Fruit fly (Drosophila melanogaster) whole organism, embryonic: ENCODE measurements around the gene por.

ENCODE experiments used
- B-H2 ChIP-seq: fragments of 200-800 bp; sonication (Bioruptor generic); optimal IDR thresholded peaks from 2 replicates; lab custom pipeline; 2018; ENCODE audit warnings: missing biosample characterization, mild to moderate bottlenecking, missing genetic modification characterization
- CG10431 ChIP-seq: fragments of 200-800 bp; sonication (Bioruptor generic); optimal IDR thresholded peaks from 3 replicates; lab custom pipeline; 2018; ENCODE audit warnings: missing biosample characterization, mild to moderate bottlenecking, missing genetic modification characterization
- CG10462 ChIP-seq: fragments of 200-800 bp; sonication (Bioruptor generic); optimal IDR thresholded peaks from 2 replicates; lab custom pipeline; 2016; ENCODE audit warnings: missing biosample characterization, missing genetic modification characterization
- CG14050 ChIP-seq: fragments of 200-800 bp; sonication (Bioruptor generic); IDR thresholded peaks from 3 replicates; pipeline ENCODE4 v1.3.6; 2022; ENCODE audit warnings: missing biosample characterization, missing genetic modification characterization
- CG15696 ChIP-seq: fragments of 200-800 bp; sonication (Bioruptor generic); optimal IDR thresholded peaks from 2 replicates; lab custom pipeline; 2019; ENCODE audit warnings: missing biosample characterization, mild to moderate bottlenecking, missing genetic modification characterization, moderate library complexity
- CG17186 ChIP-seq: fragments of 200-800 bp; sonication (Bioruptor generic); optimal IDR thresholded peaks from 3 replicates; lab custom pipeline; 2017; ENCODE audit warnings: missing biosample characterization, missing genetic modification reagents, missing genetic modification characterization
- CG2116 ChIP-seq: fragments of 200-800 bp; sonication (Bioruptor generic); optimal IDR thresholded peaks from 3 replicates; lab custom pipeline; 2018; ENCODE audit warnings: missing biosample characterization, mild to moderate bottlenecking, missing genetic modification characterization
- CG2712 ChIP-seq: fragments of 200-800 bp; optimal IDR thresholded peaks from 3 replicates; lab custom pipeline; 2019; ENCODE audit warnings: missing biosample characterization, mild to moderate bottlenecking, missing genetic modification characterization, moderate library complexity
- CG31441 ChIP-seq: fragments of 200-800 bp; sonication (Bioruptor generic); IDR thresholded peaks from 2 replicates; pipeline ENCODE4 v1.3.6; 2022; ENCODE audit warnings: missing biosample characterization, missing genetic modification characterization
- CG32532 ChIP-seq: fragments of 200-800 bp; sonication (Bioruptor generic); IDR thresholded peaks from 2 replicates; pipeline ENCODE4 v1.3.6; 2022; ENCODE audit warnings: missing biosample characterization, missing genetic modification characterization
- CG33213 ChIP-seq: fragments of 200-800 bp; sonication (Bioruptor generic); optimal IDR thresholded peaks from 3 replicates; lab custom pipeline; 2016; ENCODE audit warnings: missing biosample characterization, missing genetic modification characterization
- CG3407 ChIP-seq: fragments of 200-800 bp; sonication (Bioruptor generic); optimal IDR thresholded peaks from 2 replicates; lab custom pipeline; 2018; ENCODE audit warnings: missing biosample characterization, mild to moderate bottlenecking, missing genetic modification characterization
- CG34376 ChIP-seq: fragments of 200-800 bp; sonication (Bioruptor generic); optimal IDR thresholded peaks from 2 replicates; lab custom pipeline; 2018; ENCODE audit warnings: missing biosample characterization, mild to moderate bottlenecking, missing genetic modification characterization
- CG4328 ChIP-seq: fragments of 200-800 bp; sonication (Bioruptor generic); optimal IDR thresholded peaks from 3 replicates; lab custom pipeline; 2017; ENCODE audit warnings: missing biosample characterization, missing genetic modification reagents, missing genetic modification characterization
- CG5180 ChIP-seq: fragments of 200-800 bp; sonication (Bioruptor generic); optimal IDR thresholded peaks from 3 replicates; lab custom pipeline; 2017; ENCODE audit warnings: missing biosample characterization, missing genetic modification characterization, mild to moderate bottlenecking, moderate library complexity, missing genetic modification reagents
- CG6175 ChIP-seq: fragments of 200-800 bp; sonication (Bioruptor generic); IDR thresholded peaks from 3 replicates; pipeline ENCODE4 v1.3.6; 2022; ENCODE audit warnings: missing biosample characterization, missing genetic modification characterization
- CG6683 ChIP-seq: fragments of 200-800 bp; sonication (Bioruptor generic); optimal IDR thresholded peaks from 2 replicates; lab custom pipeline; 2017; ENCODE audit warnings: missing biosample characterization, mild to moderate bottlenecking, missing genetic modification characterization, missing genetic modification reagents
- CG7556 ChIP-seq: fragments of 200-800 bp; sonication (Bioruptor generic); optimal IDR thresholded peaks from 2 replicates; lab custom pipeline; 2017; ENCODE audit warnings: missing biosample characterization, mild to moderate bottlenecking, missing genetic modification characterization
- CG7928 ChIP-seq: fragments of 200-800 bp; sonication (Bioruptor generic); optimal IDR thresholded peaks from 2 replicates; lab custom pipeline; 2017; ENCODE audit warnings: missing biosample characterization, mild to moderate bottlenecking, missing genetic modification characterization
- CG8478 ChIP-seq: fragments of >200 bp; optimal IDR thresholded peaks from 2 replicates; lab custom pipeline; 2018
- Chrac-16 ChIP-seq: fragments of 200-800 bp; sonication (Bioruptor generic); optimal IDR thresholded peaks from 3 replicates; lab custom pipeline; 2016; ENCODE audit warnings: missing biosample characterization, missing genetic modification characterization
- CoRest ChIP-seq: fragments of 200-800 bp; sonication (Bioruptor generic); optimal IDR thresholded peaks from 3 replicates; lab custom pipeline; 2018; ENCODE audit warnings: missing biosample characterization, mild to moderate bottlenecking, missing genetic modification characterization, moderate library complexity
- CrebB ChIP-seq: fragments of 200-800 bp; sonication (Bioruptor generic); optimal IDR thresholded peaks from 3 replicates; lab custom pipeline; 2018; ENCODE audit warnings: missing biosample characterization, mild to moderate bottlenecking, missing genetic modification characterization
- Dek ChIP-seq: fragments of 200-800 bp; sonication (Bioruptor generic); optimal IDR thresholded peaks from 3 replicates; lab custom pipeline; 2019; ENCODE audit warnings: missing biosample characterization, mild to moderate bottlenecking, missing genetic modification characterization, moderate library complexity
- Dll ChIP-seq: fragments of 200-800 bp; sonication (Bioruptor generic); IDR thresholded peaks from 4 replicates; pipeline ENCODE4 v1.3.6; 2022; ENCODE audit warnings: missing biosample characterization, missing genetic modification characterization; ENCODE audit not compliant: partially characterized antibody
- Dref ChIP-seq: fragments of 200-800 bp; sonication (Bioruptor generic); IDR thresholded peaks from 2 replicates; pipeline ENCODE4 v1.3.6; 2022; ENCODE audit warnings: missing biosample characterization, missing genetic modification characterization
- Med ChIP-seq: fragments of 200-800 bp; sonication (Bioruptor generic); peaks from one replicate; lab custom pipeline; 2016; ENCODE audit warnings: missing biosample characterization, missing genetic modification characterization, mild to moderate bottlenecking, inconsistent platforms, moderate library complexity
- NC2α ChIP-seq: fragments of 200-800 bp; sonication (Bioruptor generic); optimal IDR thresholded peaks from 2 replicates; lab custom pipeline; 2016; ENCODE audit warnings: missing biosample characterization, missing genetic modification characterization
- Oaz ChIP-seq: fragments of 200-800 bp; sonication (Bioruptor generic); IDR thresholded peaks from 2 replicates; pipeline ENCODE4 v1.3.6; 2022; ENCODE audit warnings: missing biosample characterization, missing genetic modification characterization
- Taf1 ChIP-seq: fragments of 200-800 bp; sonication (Bioruptor generic); IDR thresholded peaks from 2 replicates; pipeline ENCODE4 v1.3.6; 2022; ENCODE audit warnings: missing biosample characterization, missing genetic modification characterization
- amos ChIP-seq: fragments of 200-800 bp; sonication (Bioruptor generic); IDR thresholded peaks from 2 replicates; pipeline ENCODE4 v1.3.6; 2022; ENCODE audit warnings: missing biosample characterization, missing genetic modification characterization; ENCODE audit not compliant: partially characterized antibody
- cad ChIP-seq: fragments of >200 bp; optimal IDR thresholded peaks from 2 replicates; lab custom pipeline; 2017; ENCODE audit warnings: missing biosample characterization, missing genetic modification characterization
- crol ChIP-seq: fragments of 200-800 bp; sonication (Bioruptor generic); IDR thresholded peaks from 2 replicates; pipeline ENCODE4 v1.3.6; 2022; ENCODE audit warnings: missing biosample characterization, missing genetic modification characterization
- crp ChIP-seq, 2 experiments: fragments of 200-800 bp; sonication (Bioruptor generic); optimal IDR thresholded peaks; 2 replicates in 1 of 2; 3 replicates in 1 of 2; lab custom pipeline; 2017; ENCODE audit warnings: missing biosample characterization in 2 of 2, missing genetic modification characterization in 2 of 2, mild to moderate bottlenecking in 1 of 2, moderate library complexity in 1 of 2
- dm ChIP-seq: fragments of 200-800 bp; sonication (Bioruptor generic); optimal IDR thresholded peaks from 3 replicates; lab custom pipeline; 2016; ENCODE audit warnings: missing biosample characterization, missing genetic modification characterization
- dmrt99B ChIP-seq: fragments of 200-800 bp; sonication (Bioruptor generic); optimal IDR thresholded peaks from 2 replicates; lab custom pipeline; 2018; ENCODE audit warnings: missing biosample characterization, mild to moderate bottlenecking, missing genetic modification characterization, moderate library complexity
- ftz-f1 ChIP-seq: fragments of 200-800 bp; sonication (Bioruptor generic); optimal IDR thresholded peaks from 2 replicates; lab custom pipeline; 2016; ENCODE audit warnings: missing biosample characterization, missing genetic modification characterization
- hkb ChIP-seq, 2 experiments: fragments of 200-800 bp in 1 of 2; fragments of >200 bp in 1 of 2; sonication (Bioruptor generic) in 1 of 2; IDR thresholded peaks in 1 of 2; optimal IDR thresholded peaks in 1 of 2; 2 replicates each; pipeline versions ENCODE4 v1.3.6 to Lab custom; 2017 to 2022; ENCODE audit warnings: missing biosample characterization in 1 of 2, missing genetic modification characterization in 1 of 2
- knrl ChIP-seq: fragments of 200-800 bp; sonication (Bioruptor generic); IDR thresholded peaks from 3 replicates; pipeline ENCODE4 v1.3.6; 2022; ENCODE audit warnings: missing biosample characterization, missing genetic modification characterization; ENCODE audit not compliant: partially characterized antibody
- pho ChIP-seq: fragments of 200-800 bp; sonication (Bioruptor generic); optimal IDR thresholded peaks from 2 replicates; lab custom pipeline; 2016; ENCODE audit warnings: missing biosample characterization, missing genetic modification characterization
- salm ChIP-seq: fragments of 200-800 bp; sonication (Bioruptor generic); optimal IDR thresholded peaks from 2 replicates; lab custom pipeline; 2018; ENCODE audit warnings: missing biosample characterization, mild to moderate bottlenecking, missing genetic modification characterization
- slbo ChIP-seq: fragments of 200-800 bp; sonication (Bioruptor generic); IDR thresholded peaks from 2 replicates; pipeline ENCODE4 v1.3.6; 2022; ENCODE audit warnings: missing biosample characterization, missing genetic modification characterization
- tgo ChIP-seq: fragments of 200-800 bp; sonication (Bioruptor generic); IDR thresholded peaks from 3 replicates; pipeline ENCODE4 v1.3.6; 2022; ENCODE audit warnings: missing biosample characterization, missing genetic modification characterization
- tin ChIP-seq: fragments of 200-800 bp; sonication (Bioruptor generic); optimal IDR thresholded peaks from 3 replicates; lab custom pipeline; 2016; ENCODE audit warnings: missing biosample characterization, missing genetic modification characterization
- tll ChIP-seq, 2 experiments: fragments of 200-800 bp in 1 of 2; fragments of >200 bp in 1 of 2; sonication (Bioruptor generic) in 1 of 2; optimal IDR thresholded peaks; 2 replicates each; lab custom pipeline; 2017 to 2019; ENCODE audit warnings: missing biosample characterization in 2 of 2, missing genetic modification characterization in 2 of 2, mild to moderate bottlenecking in 1 of 2, moderate library complexity in 1 of 2
- vnd ChIP-seq: fragments of 200-800 bp; sonication (Bioruptor generic); IDR thresholded peaks from 3 replicates; pipeline ENCODE4 v1.3.6; 2022; ENCODE audit warnings: missing biosample characterization, missing genetic modification characterization; ENCODE audit not compliant: partially characterized antibody
- vvl ChIP-seq: fragments of 200-800 bp; sonication (Bioruptor generic); IDR thresholded peaks from 2 replicates; pipeline ENCODE4 v1.3.6; 2022; ENCODE audit warnings: missing biosample characterization, missing genetic modification characterization

Gene por

dm6 chrX:18374421-18374935, 5.2 kb downstream of the por start (continued):
- no peak for TF ChIP-seq NC2α
- TF ChIP-seq crp (GFP tag; optimal IDR thresholded peaks at IDR 0.05; lab: Kevin White, UChicago): no peak
- no peak for TF ChIP-seq tll (GFP tag; optimal IDR thresholded peaks at IDR 0.05; lab: Kevin White, UChicago)
- TF ChIP-seq CG5180: no peak
- TF ChIP-seq hkb (optimal IDR thresholded peaks at IDR 0.05; lab: Kevin White, UChicago): no peak
- no peak for TF ChIP-seq hkb (GFP tag; IDR thresholded peaks at IDR 0.05; lab: Robert Waterston, UW)
- TF ChIP-seq CG10431: no peak
- peak; percentile 78 for TF ChIP-seq CG8478
- peak; percentile 73 for TF ChIP-seq crol (GFP tag; lab: Robert Waterston, UW)
- peak; percentile 1 for TF ChIP-seq CrebB (tag; lab: Kevin White, UChicago)
- TF ChIP-seq CG15696 (tag; lab: Kevin White, UChicago): no peak
- TF ChIP-seq pho: no peak
- peak; percentile 37; the same call in 1 of the 2 replicates for TF ChIP-seq vvl (GFP tag; lab: Robert Waterston, UW)
- TF ChIP-seq CG6683 (GFP tag; lab: Kevin White, UChicago): no peak
- TF ChIP-seq tgo (GFP tag; lab: Robert Waterston, UW): no peak
- TF ChIP-seq Med (GFP tag; lab: Kevin White, UChicago): peak; percentile 48
- TF ChIP-seq CG34376 (GFP tag; lab: Kevin White, UChicago): peak; percentile 43
- TF ChIP-seq CG14050: no peak
- no peak for TF ChIP-seq tin (GFP tag; lab: Kevin White, UChicago)
- no peak for TF ChIP-seq CG3407 (GFP tag; lab: Kevin White, UChicago)
- TF ChIP-seq CG4328 (GFP tag; lab: Kevin White, UChicago): no peak
- TF ChIP-seq knrl (GFP tag; lab: Robert Waterston, UW): no peak
- TF ChIP-seq vnd (GFP tag; lab: Robert Waterston, UW): no peak
- no peak for TF ChIP-seq CG17186 (GFP tag; lab: Kevin White, UChicago)

dm6 chrX:18370775-18371735, 8.6 kb downstream of the por start:
- TF ChIP-seq dmrt99B (tag; lab: Kevin White, UChicago): no peak
- peak; percentile 51 for TF ChIP-seq Dek (tag; lab: Kevin White, UChicago)
- no peak for TF ChIP-seq cad (GFP tag; lab: Kevin White, UChicago)
- TF ChIP-seq Dll (GFP tag; lab: Robert Waterston, UW): peak; percentile 97
- TF ChIP-seq ftz-f1 (GFP tag; lab: Kevin White, UChicago): peak; percentile 47
- TF ChIP-seq CG33213 (GFP tag; lab: Kevin White, UChicago): peak; percentile 71
- TF ChIP-seq salm (tag; lab: Kevin White, UChicago): no peak
- TF ChIP-seq amos (GFP tag; lab: Robert Waterston, UW): peak; percentile 99
- peak; percentile 30 for TF ChIP-seq CG32532
- TF ChIP-seq CG2116 (GFP tag; lab: Kevin White, UChicago): peak; percentile 92
- TF ChIP-seq CG10462 (GFP tag; lab: Kevin White, UChicago): no peak
- peak; percentile 93 for TF ChIP-seq Dref (GFP tag; lab: Robert Waterston, UW)
- TF ChIP-seq CG7556 (GFP tag; lab: Kevin White, UChicago): peak; percentile 7
- TF ChIP-seq CG31441: peak; percentile 60
- TF ChIP-seq Oaz (GFP tag; lab: Robert Waterston, UW): no peak
- peak; percentile 24 for TF ChIP-seq CG2712 (tag; lab: Kevin White, UChicago)
- peak; percentile 42 for TF ChIP-seq CoRest (tag; lab: Kevin White, UChicago)
- TF ChIP-seq Taf1: no peak
- TF ChIP-seq B-H2 (GFP tag; lab: Kevin White, UChicago): peak; percentile 16
- TF ChIP-seq slbo (GFP tag; lab: Robert Waterston, UW): peak; percentile 47; the same call in 1 of the 2 replicates
- TF ChIP-seq dm (GFP tag; lab: Kevin White, UChicago): peak; percentile 50
- TF ChIP-seq Chrac-16 (GFP tag; lab: Kevin White, UChicago): peak; percentile 11
- peak; percentile 96 for TF ChIP-seq CG17186 (GFP tag; lab: Kevin White, UChicago)
- TF ChIP-seq CG7928 (GFP tag; lab: Kevin White, UChicago): peak; percentile 65
- peak; percentile 45; the same call in 1 of the 3 replicates for TF ChIP-seq CG6175
- no peak for TF ChIP-seq CG14050
